Worm (Caenorhabditis elegans) whole organism, late embryonic: ENCODE results near the gene spc-1.

ENCODE experiments used
- C08G9.2 ChIP-seq: sonication (generic microtip); optimal IDR thresholded peaks from 2 replicates; lab custom pipeline; 2016; ENCODE audit warnings: mild to moderate bottlenecking, missing genetic modification characterization, moderate library complexity, missing compliant biosample characterization
- C38D4.7 ChIP-seq: fragments of 200-800 bp; sonication (Bioruptor generic); optimal IDR thresholded peaks from 2 replicates; lab custom pipeline; 2018; ENCODE audit warnings: mild to moderate bottlenecking, missing genetic modification characterization, moderate library complexity, missing compliant biosample characterization
- F13H6.1 ChIP-seq: sonication (generic microtip); optimal IDR thresholded peaks from 2 replicates; lab custom pipeline; 2016; ENCODE audit warnings: missing genetic modification characterization, missing compliant biosample characterization
- K09A11.1 ChIP-seq: sonication (generic microtip); optimal IDR thresholded peaks from 2 replicates; lab custom pipeline; 2017; ENCODE audit warnings: antibody characterized with exemption, mild to moderate bottlenecking, missing genetic modification characterization, missing compliant biosample characterization; ENCODE audit not compliant: insufficient read depth
- T23F11.4 ChIP-seq: fragments of 200-800 bp; sonication (Bioruptor generic); optimal IDR thresholded peaks from 2 replicates; lab custom pipeline; 2018; ENCODE audit warnings: mild to moderate bottlenecking, missing genetic modification characterization, missing compliant biosample characterization
- ama-1 ChIP-seq: fragments of 150-350 bp; optimal IDR thresholded peaks from 2 replicates; lab custom pipeline; 2014
- ceh-18 ChIP-seq: sonication (generic microtip); optimal IDR thresholded peaks from 2 replicates; lab custom pipeline; 2016; ENCODE audit warnings: missing genetic modification characterization, missing compliant biosample characterization
- ceh-2 ChIP-seq: sonication (generic microtip); optimal IDR thresholded peaks from 2 replicates; lab custom pipeline; 2016; ENCODE audit warnings: missing genotype, missing genetic modification characterization, missing compliant biosample characterization
- ceh-22 ChIP-seq: sonication (generic microtip); optimal IDR thresholded peaks from 2 replicates; lab custom pipeline; 2017; ENCODE audit warnings: missing biosample characterization, missing genetic modification characterization
- ceh-24 ChIP-seq: sonication (generic microtip); optimal IDR thresholded peaks from 2 replicates; lab custom pipeline; 2016; ENCODE audit warnings: mild to moderate bottlenecking, missing genetic modification characterization, missing compliant biosample characterization
- ceh-31 ChIP-seq: sonication (generic microtip); optimal IDR thresholded peaks from 2 replicates; lab custom pipeline; 2016; ENCODE audit warnings: missing genetic modification characterization, missing compliant biosample characterization
- ceh-34 ChIP-seq: sonication (generic microtip); optimal IDR thresholded peaks from 2 replicates; lab custom pipeline; 2016; ENCODE audit warnings: mild to moderate bottlenecking, missing genetic modification characterization, missing compliant biosample characterization
- ceh-45 ChIP-seq: fragments of 200-800 bp; sonication (Bioruptor generic); IDR thresholded peaks from 2 replicates; pipeline ENCODE4 v1.3.6; 2022; ENCODE audit warnings: missing genetic modification reagents, missing genetic modification characterization, missing compliant biosample characterization
- ceh-48 ChIP-seq: sonication (generic microtip); optimal IDR thresholded peaks from 2 replicates; lab custom pipeline; 2016; ENCODE audit warnings: missing genetic modification characterization, inconsistent platforms, missing compliant biosample characterization
- ceh-6 ChIP-seq: fragments of 200-800 bp; sonication (Bioruptor generic); optimal IDR thresholded peaks from 2 replicates; lab custom pipeline; 2018; ENCODE audit warnings: mild to moderate bottlenecking, missing genetic modification characterization, missing compliant biosample characterization
- che-1 ChIP-seq: sonication (generic microtip); optimal IDR thresholded peaks from 2 replicates; lab custom pipeline; 2016; ENCODE audit warnings: mild to moderate bottlenecking, missing genetic modification characterization, missing compliant biosample characterization
- dve-1 ChIP-seq: sonication (generic microtip); optimal IDR thresholded peaks from 2 replicates; lab custom pipeline; 2017; ENCODE audit warnings: antibody characterized with exemption, mild to moderate bottlenecking, missing genetic modification characterization, missing compliant biosample characterization
- elt-4 ChIP-seq: sonication (generic microtip); optimal IDR thresholded peaks from 2 replicates; lab custom pipeline; 2016; ENCODE audit warnings: missing genetic modification characterization, missing compliant biosample characterization
- eyg-1 ChIP-seq: sonication (generic microtip); optimal IDR thresholded peaks from 2 replicates; lab custom pipeline; 2016; ENCODE audit warnings: missing genotype, missing genetic modification characterization, missing compliant biosample characterization
- fkh-10 ChIP-seq: fragments of 150-350 bp; optimal IDR thresholded peaks from 2 replicates; lab custom pipeline; 2014; ENCODE audit warnings: missing biosample characterization, missing genetic modification reagents, missing genetic modification characterization
- hlh-15 ChIP-seq: sonication (generic microtip); optimal IDR thresholded peaks from 2 replicates; lab custom pipeline; 2016; ENCODE audit warnings: missing genetic modification characterization, missing compliant biosample characterization
- hlh-30 ChIP-seq: sonication (generic microtip); optimal IDR thresholded peaks from 2 replicates; lab custom pipeline; 2017; ENCODE audit warnings: antibody characterized with exemption, missing genetic modification characterization, missing compliant biosample characterization; ENCODE audit not compliant: insufficient read depth
- hlh-8 ChIP-seq: sonication (generic microtip); optimal IDR thresholded peaks from 2 replicates; lab custom pipeline; 2016; ENCODE audit warnings: missing genotype, missing genetic modification characterization, missing compliant biosample characterization
- nfya-1 ChIP-seq: sonication (generic microtip); optimal IDR thresholded peaks from 2 replicates; lab custom pipeline; 2017; ENCODE audit warnings: missing genetic modification characterization, mild to moderate bottlenecking, missing compliant biosample characterization, antibody characterized with exemption, moderate library complexity
- nhr-11 ChIP-seq: fragments of 150-350 bp; optimal IDR thresholded peaks from 2 replicates; lab custom pipeline; 2014; ENCODE audit warnings: missing biosample characterization, missing genetic modification characterization
- nhr-232 ChIP-seq: sonication (generic microtip); optimal IDR thresholded peaks from 2 replicates; lab custom pipeline; 2016; ENCODE audit warnings: missing genetic modification characterization, missing compliant biosample characterization
- odd-2 ChIP-seq: sonication (generic microtip); optimal IDR thresholded peaks from 2 replicates; lab custom pipeline; 2017; ENCODE audit warnings: antibody characterized with exemption, mild to moderate bottlenecking, missing genetic modification characterization, missing compliant biosample characterization
- rnt-1 ChIP-seq: sonication (generic microtip); optimal IDR thresholded peaks from 2 replicates; lab custom pipeline; 2016; ENCODE audit warnings: missing genetic modification characterization, missing compliant biosample characterization
- sox-2 ChIP-seq: fragments of 200-800 bp; sonication (Bioruptor generic); IDR thresholded peaks from 2 replicates; pipeline ENCODE4 v1.3.6; 2022; ENCODE audit warnings: missing genetic modification reagents, missing genetic modification characterization, missing compliant biosample characterization
- sox-4 ChIP-seq: sonication (generic microtip); optimal IDR thresholded peaks from 2 replicates; lab custom pipeline; 2017; ENCODE audit warnings: mild to moderate bottlenecking, missing genetic modification characterization, inconsistent platforms, missing compliant biosample characterization
- syd-9 ChIP-seq: sonication (generic microtip); optimal IDR thresholded peaks from 2 replicates; lab custom pipeline; 2016; ENCODE audit warnings: mild to moderate bottlenecking, missing genetic modification characterization, moderate library complexity, missing compliant biosample characterization
- tbx-2 ChIP-seq: sonication (generic microtip); optimal IDR thresholded peaks from 2 replicates; lab custom pipeline; 2016; ENCODE audit warnings: missing genetic modification characterization, missing compliant biosample characterization
- unc-3 ChIP-seq, 2 experiments: fragments of 200-800 bp in 1 of 2; sonication (Bioruptor generic) in 1 of 2; sonication (generic microtip) in 1 of 2; conservative IDR thresholded peaks in 1 of 2; optimal IDR thresholded peaks in 1 of 2; 2 replicates each; pipeline versions ENCODE4 v1.3.6 to Lab custom; 2016 to 2022; ENCODE audit warnings: missing compliant biosample characterization in 2 of 2, missing genetic modification characterization in 2 of 2, missing genetic modification reagents in 1 of 2
- unc-42 ChIP-seq: sonication (generic microtip); optimal IDR thresholded peaks from 2 replicates; lab custom pipeline; 2016; ENCODE audit warnings: missing genotype, missing genetic modification characterization, missing compliant biosample characterization
- unc-86 ChIP-seq: sonication (generic microtip); optimal IDR thresholded peaks from 2 replicates; lab custom pipeline; 2016; ENCODE audit warnings: missing genetic modification characterization, missing compliant biosample characterization
- ztf-16 ChIP-seq: sonication (generic microtip); optimal IDR thresholded peaks from 2 replicates; lab custom pipeline; 2017; ENCODE audit warnings: missing genetic modification characterization, missing compliant biosample characterization

The spc-1 gene

DNA sequence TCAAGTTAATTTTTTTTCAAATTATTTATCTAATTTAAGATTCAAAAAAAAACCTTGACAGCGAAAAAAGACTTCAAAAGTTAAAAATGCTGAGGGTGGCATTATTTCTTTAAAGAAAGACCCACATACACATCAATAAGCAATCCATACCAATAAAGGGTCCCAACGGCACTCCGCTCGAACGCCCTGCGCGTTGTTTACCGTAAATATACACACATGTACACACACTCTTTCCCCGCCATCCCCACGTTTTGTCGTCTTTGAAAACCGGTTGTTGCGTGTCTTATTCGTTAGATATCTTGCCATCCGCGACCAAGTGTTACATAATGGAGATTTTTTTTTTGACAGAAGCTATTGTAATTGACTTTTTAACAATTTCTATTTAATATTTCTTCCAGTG lies 32.7 kb upstream of the spc-1 start, which contains the start of gene gcc-1:
TSS of gene gcc-1 (plus strand) at position 399 of the 400 bp plus-strand sequence.
- TF ChIP-seq fkh-10 (no peak), nfya-1 (tag; lab: Kevin White, UChicago) (peak; percentile 36), tbx-2 (tag; lab: Kevin White, UChicago) (peak; percentile 2), ceh-31 (tag; lab: Kevin White, UChicago) (peak; percentile 36)

DNA sequence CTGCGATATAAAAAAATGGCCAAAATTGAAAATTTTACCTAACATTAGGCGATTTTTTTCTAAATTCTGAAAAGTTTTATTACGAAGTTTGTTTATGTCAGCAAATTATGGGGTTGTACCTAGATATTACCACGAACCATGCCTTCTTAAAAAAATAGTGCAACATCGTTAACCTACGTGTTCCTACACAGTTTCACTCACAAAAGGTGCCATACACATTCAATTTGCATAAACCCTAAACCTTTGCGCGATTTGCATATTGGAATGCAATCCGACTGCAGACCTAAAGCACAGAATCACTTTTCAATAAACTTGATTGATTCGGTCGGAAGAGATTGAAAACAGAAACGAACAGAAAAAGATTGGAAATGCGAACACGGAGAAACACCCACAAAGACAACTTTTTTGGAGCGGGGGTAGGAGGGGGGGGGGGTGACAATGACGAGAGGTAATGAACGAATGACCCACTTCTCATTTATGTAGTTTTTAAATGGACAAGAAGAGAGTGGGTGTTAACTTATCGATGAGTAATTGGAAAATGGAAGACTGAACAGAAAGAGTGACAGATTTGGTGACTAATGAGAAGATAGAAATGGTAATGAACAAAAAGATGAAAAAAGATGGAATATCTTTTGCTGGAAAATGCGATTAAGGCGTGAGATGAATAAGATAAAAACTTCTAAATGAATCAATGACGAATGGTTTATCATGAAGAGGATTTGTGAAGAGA lies 29.3 kb upstream of the spc-1 start:
- TF ChIP-seq nhr-11 (tag; lab: Kevin White, UChicago) (no peak), elt-4 (tag; lab: Kevin White, UChicago) (no peak), ceh-45 (GFP tag; lab: Robert Waterston, UW) (no peak), che-1 (tag; lab: Kevin White, UChicago) (no peak), hlh-15 (no peak), ama-1 (lab: Kevin White, UChicago) (no peak), odd-2 (tag; lab: Kevin White, UChicago) (no peak), T23F11.4 (GFP tag; lab: Kevin White, UChicago) (no peak), unc-42 (tag; lab: Kevin White, UChicago) (no peak), sox-4 (no peak), dve-1 (tag; lab: Kevin White, UChicago) (no peak), syd-9 (tag; lab: Kevin White, UChicago) (no peak), C08G9.2 (tag; lab: Kevin White, UChicago) (no peak), unc-3 (GFP tag; conservative IDR thresholded peaks at IDR 0.05; lab: Robert Waterston, UW) (no peak), unc-3 (tag; optimal IDR thresholded peaks at IDR 0.05; lab: Kevin White, UChicago) (no peak), F13H6.1 (tag; lab: Kevin White, UChicago) (no peak)

DNA sequence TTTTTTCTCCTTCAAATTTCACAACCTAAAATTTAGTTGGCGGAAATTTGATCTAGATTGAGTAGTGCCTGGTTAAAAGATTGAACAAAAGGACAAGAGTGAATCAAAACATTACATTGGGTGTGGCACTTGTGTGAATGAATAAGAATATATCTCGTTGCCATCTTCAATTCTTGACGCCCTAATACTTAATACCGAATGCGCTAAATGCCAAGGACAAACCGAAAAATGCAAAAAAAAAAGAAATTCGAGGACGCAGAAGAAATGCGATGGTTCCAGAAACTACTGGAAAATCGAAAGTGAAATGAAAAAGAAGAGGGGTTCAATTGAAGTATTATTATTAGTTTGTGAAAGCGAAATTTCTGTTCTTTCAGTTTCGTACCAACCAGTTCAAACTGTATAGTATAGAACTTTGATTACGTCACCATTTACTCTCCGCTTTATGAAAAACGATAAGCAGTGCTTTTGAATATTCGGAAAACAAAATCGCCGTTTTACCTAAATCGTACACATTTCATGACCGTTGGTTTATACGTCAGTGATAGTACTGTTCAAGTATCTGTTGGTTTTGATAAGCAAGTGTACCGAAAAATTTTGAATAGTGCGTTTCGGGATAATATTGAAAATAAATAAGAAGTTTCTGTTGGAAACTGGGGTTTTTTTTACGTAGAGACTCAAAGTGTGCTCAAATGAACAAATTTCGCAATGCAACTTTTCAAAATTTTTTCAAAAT lies 28.4 kb upstream of the spc-1 start:
- TF ChIP-seq ceh-6 (GFP tag; lab: Kevin White, UChicago) (no peak), ztf-16 (tag; lab: Kevin White, UChicago) (no peak), eyg-1 (tag; lab: Kevin White, UChicago) (no peak), ama-1 (lab: Kevin White, UChicago) (no peak), K09A11.1 (tag; lab: Kevin White, UChicago) (no peak), unc-86 (tag; lab: Kevin White, UChicago) (no peak), odd-2 (tag; lab: Kevin White, UChicago) (no peak), ceh-34 (no peak), tbx-2 (tag; lab: Kevin White, UChicago) (no peak), ceh-2 (tag; lab: Kevin White, UChicago) (no peak), ceh-18 (tag; lab: Kevin White, UChicago) (no peak), nhr-232 (tag; lab: Kevin White, UChicago) (no peak), ceh-24 (no peak), ceh-22 (tag; lab: Kevin White, UChicago) (no peak), dve-1 (tag; lab: Kevin White, UChicago) (no peak), rnt-1 (tag; lab: Kevin White, UChicago) (no peak), hlh-30 (tag; lab: Kevin White, UChicago) (no peak), nfya-1 (tag; lab: Kevin White, UChicago) (no peak)
- TF ChIP-seq, all 69 proteins: peak for 0

DNA sequence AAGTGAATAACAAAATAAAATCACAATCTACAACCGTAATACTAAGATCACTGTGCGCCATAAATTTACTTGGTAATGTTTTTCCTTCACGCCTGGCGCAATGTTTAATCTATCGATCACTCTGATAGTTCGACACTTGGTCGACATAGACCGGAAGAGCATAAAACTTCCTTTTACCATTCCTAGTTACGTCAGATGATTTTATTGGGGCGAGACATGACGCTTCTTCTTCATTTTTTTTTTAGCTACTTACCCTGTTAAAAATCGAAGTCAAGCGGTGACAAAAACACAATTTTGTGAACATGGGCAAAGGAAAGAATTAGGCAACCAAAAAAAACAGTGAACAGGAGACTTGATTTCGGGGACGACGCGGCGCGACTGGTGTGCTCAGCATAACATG lies 27.7 kb upstream of the spc-1 start:
- TF ChIP-seq C38D4.7 (no peak), sox-2 (no peak), tbx-2 (tag; lab: Kevin White, UChicago) (no peak), hlh-8 (tag; lab: Kevin White, UChicago) (no peak), ceh-48 (tag; lab: Kevin White, UChicago) (no peak), ceh-31 (tag; lab: Kevin White, UChicago) (no peak), T23F11.4 (GFP tag; lab: Kevin White, UChicago) (no peak), unc-42 (tag; lab: Kevin White, UChicago) (no peak), nfya-1 (tag; lab: Kevin White, UChicago) (no peak)
